Worm (Caenorhabditis elegans) whole organism, L2 larva: Measurements from ENCODE around the gene lpr-6.

Experiments used
- alr-1 ChIP-seq: fragments of 150-350 bp; optimal IDR thresholded peaks from 2 replicates; lab custom pipeline; 2014; ENCODE audit warnings: missing biosample characterization, missing genetic modification characterization
- egl-27 ChIP-seq: sonication (generic microtip); optimal IDR thresholded peaks from 3 replicates; lab custom pipeline; 2017; ENCODE audit warnings: missing biosample characterization, missing genetic modification reagents, missing genetic modification characterization
- nhr-10 ChIP-seq: sonication (generic microtip); optimal IDR thresholded peaks from 2 replicates; lab custom pipeline; 2017; ENCODE audit warnings: missing biosample characterization, missing genetic modification characterization
- peb-1 ChIP-seq: fragments of 150-350 bp; optimal IDR thresholded peaks from 2 replicates; lab custom pipeline; 2014; ENCODE audit warnings: missing biosample characterization, missing genetic modification characterization
- snpc-4 ChIP-seq: fragments of 150-350 bp; optimal IDR thresholded peaks from 2 replicates; lab custom pipeline; 2014; ENCODE audit warnings: missing biosample characterization, missing genetic modification characterization

DNA sequence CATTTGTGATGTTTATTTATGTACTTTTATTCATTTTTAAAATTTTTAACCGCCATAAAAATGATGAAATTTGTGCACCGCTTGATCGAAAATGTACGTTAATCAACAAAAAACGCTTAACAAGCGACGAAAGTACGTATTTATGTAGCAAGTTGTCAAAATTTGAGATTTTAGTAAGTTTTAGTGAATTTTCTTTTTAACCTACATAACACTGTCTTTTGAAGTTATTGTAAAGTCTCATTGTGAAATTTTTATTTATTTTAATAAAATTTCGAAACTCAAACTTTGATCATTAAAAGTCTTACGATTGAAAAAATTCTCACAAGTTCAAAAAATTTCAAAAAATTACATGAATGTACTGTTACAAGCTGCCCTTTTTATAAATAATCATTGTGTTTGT lies 37.5 kb downstream of the lpr-6 start:
- TF ChIP-seq peb-1 (no peak), nhr-10 (no peak), alr-1 (tag; lab: Kevin White, UChicago) (no peak), egl-27 (tag; lab: Kevin White, UChicago) (no peak), snpc-4 (no peak)
